Worm (Caenorhabditis elegans): ENCODE measurements around the gene ebp-2.

ebp-2 gene

ce11 chrII:11473525-11474181 lies 31.1 kb downstream of the ebp-2 start, which contains the start of the genes metl-1 and W02B12.11 (continued):
- TF ChIP-seq pha-4 (GFP tag; IDR thresholded peaks at IDR 0.05) = peak; percentile 84
- TF ChIP-seq pha-4 (tag; optimal IDR thresholded peaks at IDR 0.05) = peak; percentile 14
- peak; percentile 93 for TF ChIP-seq mes-2 (tag; optimal IDR thresholded peaks at IDR 0.05; ENCODE audit: poor library complexity, severe bottlenecking)
- TF ChIP-seq dmd-6 (GFP tag; IDR thresholded peaks at IDR 0.05) = peak; percentile 74
- TF ChIP-seq lin-29 (GFP tag; IDR thresholded peaks at IDR 0.05) = peak; percentile 71; the same call in 1 of the 2 replicates
- peak; percentile 7 for TF ChIP-seq nhr-11 (tag; optimal IDR thresholded peaks at IDR 0.05)
- TF ChIP-seq nhr-41 (GFP tag; IDR thresholded peaks at IDR 0.05) = peak; percentile 28; the same call in 1 of the 2 replicates
- TF ChIP-seq D1046.2 (GFP tag; IDR thresholded peaks at IDR 0.05) = no peak
- TF ChIP-seq gei-8 (GFP tag; optimal IDR thresholded peaks at IDR 0.05) = no peak
- TF ChIP-seq F26F4.8 (GFP tag; conservative IDR thresholded peaks at IDR 0.05) = no peak
- no peak for TF ChIP-seq unc-39 (tag; optimal IDR thresholded peaks at IDR 0.05)

ce11 chrII:11476410-11476809 lies 33.9 kb downstream of the ebp-2 start, which contains the start of gene W02B12.16:
W02B12.16 (minus strand) TSS chrII:11476510.
- TF ChIP-seq Y105C5A.15 (GFP tag; IDR thresholded peaks at IDR 0.05) = no peak
- TF ChIP-seq jun-1 (tag; optimal IDR thresholded peaks at IDR 0.05) = no peak
- no peak for TF ChIP-seq madf-5 (GFP tag; IDR thresholded peaks at IDR 0.05)
- no peak for TF ChIP-seq egl-43 (GFP tag; IDR thresholded peaks at IDR 0.05)
- TF ChIP-seq nhr-25 (tag; optimal IDR thresholded peaks at IDR 0.05; ENCODE audit: borderline replicate concordance, insufficient read depth) = no peak
- no peak for TF ChIP-seq spr-3 (GFP tag; optimal IDR thresholded peaks at IDR 0.05)
- TF ChIP-seq saeg-2 (GFP tag; IDR thresholded peaks at IDR 0.05) = no peak
- TF ChIP-seq Y48G9A.11 (GFP tag; IDR thresholded peaks at IDR 0.05) = no peak
- no peak for TF ChIP-seq arid-1 (GFP tag; conservative IDR thresholded peaks at IDR 0.05)
- TF ChIP-seq nhr-42 (GFP tag; IDR thresholded peaks at IDR 0.05) = no peak
- no peak for TF ChIP-seq F44E2.7 (GFP tag; IDR thresholded peaks at IDR 0.05)
- TF ChIP-seq pha-4 (GFP tag; IDR thresholded peaks at IDR 0.05) = no peak
- TF ChIP-seq pha-4 (tag; optimal IDR thresholded peaks at IDR 0.05) = no peak

- TF ChIP-seq lin-39 (tag; optimal IDR thresholded peaks at IDR 0.05) (no peak), unc-62 (GFP tag; optimal IDR thresholded peaks at IDR 0.05 in 1 of 2) (peak in 1 of 2 experiments; percentile 73), unc-62 (tag; optimal IDR thresholded peaks at IDR 0.05) (no peak), hlh-30 (tag; optimal IDR thresholded peaks at IDR 0.05; ENCODE audit: insufficient read depth) (no peak)
These were observed 36.6 kb downstream of the ebp-2 start, which contains the start of gene W02B12.12 for ce11 chrII:11479076-11479475. W02B12.12 (minus strand) TSS chrII:11479176.

- TF ChIP-seq Y105C5A.15 (GFP tag; IDR thresholded peaks at IDR 0.05) (peak; percentile 97), lin-13 (GFP tag; optimal IDR thresholded peaks at IDR 0.05) (peak; percentile 73), mes-2 (tag; optimal IDR thresholded peaks at IDR 0.05; ENCODE audit: poor library complexity, severe bottlenecking) (peak; percentile 88), lin-29 (GFP tag; IDR thresholded peaks at IDR 0.05) (peak; percentile 84), nhr-48 (tag; optimal IDR thresholded peaks at IDR 0.05) (peak; percentile 76), skn-1 (tag; optimal IDR thresholded peaks at IDR 0.05) (no peak), unc-62 (GFP tag; optimal IDR thresholded peaks at IDR 0.05 in 1 of 2) (peak in 1 of 2 experiments; percentile 37), unc-62 (tag; optimal IDR thresholded peaks at IDR 0.05) (no peak), mdt-29 (GFP tag; IDR thresholded peaks at IDR 0.05) (peak; percentile 87), lim-7 (GFP tag; IDR thresholded peaks at IDR 0.05) (peak; percentile 100), set-16 (GFP tag; IDR thresholded peaks at IDR 0.05) (peak; percentile 56; the same call in 1 of the 2 replicates), php-3 (GFP tag; IDR thresholded peaks at IDR 0.05) (peak; percentile 79), Y48G9A.11 (GFP tag; IDR thresholded peaks at IDR 0.05) (peak; percentile 78), dmd-8 (GFP tag; IDR thresholded peaks at IDR 0.05) (peak; percentile 100), F10B5.3 (tag; optimal IDR thresholded peaks at IDR 0.05) (peak; percentile 77), pha-4 (GFP tag; IDR thresholded peaks at IDR 0.05) (peak; percentile 96), pha-4 (tag; optimal IDR thresholded peaks at IDR 0.05) (no peak), ceh-82 (tag; optimal IDR thresholded peaks at IDR 0.05) (no peak), daf-12 (tag; optimal IDR thresholded peaks at IDR 0.05) (no peak), ceh-44 (GFP tag; IDR thresholded peaks at IDR 0.05) (peak; percentile 92; the same call in 1 of the 2 replicates), lin-15B (tag; optimal IDR thresholded peaks at IDR 0.05) (no peak), lir-3 (tag; optimal IDR thresholded peaks at IDR 0.05) (peak; percentile 87), ceh-20 (GFP tag; IDR thresholded peaks at IDR 0.05) (peak; percentile 92), nhr-11 (tag; optimal IDR thresholded peaks at IDR 0.05) (no peak), madf-9 (GFP tag; conservative IDR thresholded peaks at IDR 0.05) (peak; percentile 94), T20F7.1 (GFP tag; optimal IDR thresholded peaks at IDR 0.05) (no peak)
These were observed 42.1 kb downstream of the ebp-2 start for ce11 chrII:11484600-11484999.

All from whole organism, L4 larva.